Worm (Caenorhabditis elegans): ENCODE measurements around the gene pes-8.

ce11 chrX:9213873-9214341 is 37.7 kb upstream of the pes-8 start, which contains the start of gene C35B8.3:
- TF ChIP-seq efl-3 (GFP tag; optimal IDR thresholded peaks at IDR 0.05) (no peak), alr-1 (tag; optimal IDR thresholded peaks at IDR 0.05; ENCODE audit: borderline replicate concordance) (no peak), mef-2 (tag; optimal IDR thresholded peaks at IDR 0.05) (no peak), unc-62 (GFP tag; optimal IDR thresholded peaks at IDR 0.05) (no peak), egl-27 (tag; optimal IDR thresholded peaks at IDR 0.05) (no peak), nhr-12 (tag; optimal IDR thresholded peaks at IDR 0.05) (no peak), blmp-1 (tag; optimal IDR thresholded peaks at IDR 0.05) (peak; percentile 77), ceh-82 (tag; optimal IDR thresholded peaks at IDR 0.05) (no peak), tbx-2 (tag; optimal IDR thresholded peaks at IDR 0.05) (peak; percentile 48), unc-130 (tag; optimal IDR thresholded peaks at IDR 0.05) (peak; percentile 60), dpl-1 (GFP tag; optimal IDR thresholded peaks at IDR 0.05) (peak in 1 of 3 experiments; percentile 6), elt-3 (tag; optimal IDR thresholded peaks at IDR 0.05) (peak in 4 of 6 experiments; percentile 15 to 87 (median 42))

Measured in whole organism, L1 larva.